Worm (Caenorhabditis elegans): ENCODE data around the gene W04D12.1.

DNA sequence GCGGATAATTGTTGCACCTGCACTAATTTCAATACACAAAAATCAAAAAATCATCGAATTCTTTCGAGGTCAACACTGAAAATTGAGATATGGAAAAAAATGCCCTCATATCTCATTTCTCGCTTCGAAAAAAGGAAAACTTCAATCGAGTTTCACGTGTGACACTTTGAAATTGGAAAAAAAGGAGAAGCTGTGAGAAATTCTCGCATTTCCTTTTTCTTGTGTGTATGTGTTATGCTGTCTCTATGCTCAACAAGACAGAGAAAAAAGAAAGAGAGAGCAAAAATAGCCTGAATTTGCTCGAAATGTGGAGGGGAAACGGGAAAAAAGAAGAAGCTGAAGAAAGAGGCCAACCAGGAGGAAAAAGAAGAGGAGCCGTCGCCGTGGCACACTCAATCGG lies 9.7 kb downstream of the W04D12.1 start:
- TF ChIP-seq ref-1 (GFP tag; conservative IDR thresholded peaks at IDR 0.05): no peak
- TF ChIP-seq ztf-23 (GFP tag; IDR thresholded peaks at IDR 0.05): no peak
- no peak for TF ChIP-seq flt-1 (GFP tag; IDR thresholded peaks at IDR 0.05)
- TF ChIP-seq cog-1 (tag; optimal IDR thresholded peaks at IDR 0.05): no peak
- TF ChIP-seq med-1 (GFP tag; optimal IDR thresholded peaks at IDR 0.05; ENCODE audit: insufficient read depth): no peak
- TF ChIP-seq klf-2 (GFP tag; conservative IDR thresholded peaks at IDR 0.05): no peak

All from whole organism, midembryonic.